Fruit fly (Drosophila melanogaster) whole organism, pupa: ENCODE measurements around the gene CG1288.

ENCODE experiments used
- CG10348 ChIP-seq: fragments of 200-800 bp; sonication (Bioruptor generic); IDR thresholded peaks from 2 replicates; pipeline ENCODE4 v1.3.6; 2022; ENCODE audit warnings: missing biosample characterization, missing genetic modification characterization
- CG12605 ChIP-seq: fragments of 200-800 bp; sonication (Bioruptor generic); IDR thresholded peaks from 2 replicates; pipeline ENCODE4 v1.3.6; 2022; ENCODE audit warnings: missing biosample characterization, missing genetic modification characterization
- CG13204 ChIP-seq: fragments of 200-800 bp; sonication (Bioruptor generic); optimal IDR thresholded peaks from 2 replicates; lab custom pipeline; 2018; ENCODE audit warnings: missing biosample characterization, mild to moderate bottlenecking, missing genetic modification characterization, moderate library complexity
- CG14655 ChIP-seq: fragments of 200-800 bp; sonication (Bioruptor generic); optimal IDR thresholded peaks from 3 replicates; lab custom pipeline; 2017; ENCODE audit warnings: mild to moderate bottlenecking, missing biosample characterization, missing genetic modification reagents, missing genetic modification characterization
- CG15710 ChIP-seq: fragments of 200-800 bp; sonication (Bioruptor generic); optimal IDR thresholded peaks from 2 replicates; lab custom pipeline; 2018; ENCODE audit warnings: missing biosample characterization, mild to moderate bottlenecking, missing genetic modification characterization, moderate library complexity
- CG17806 ChIP-seq: fragments of 200-800 bp; sonication (Bioruptor generic); optimal IDR thresholded peaks from 2 replicates; lab custom pipeline; 2018; ENCODE audit warnings: missing biosample characterization, mild to moderate bottlenecking, missing genetic modification characterization, moderate library complexity
- CG32121 ChIP-seq: fragments of 200-800 bp; sonication (Bioruptor generic); IDR thresholded peaks from 2 replicates; pipeline ENCODE4 v1.3.6; 2022; ENCODE audit warnings: missing biosample characterization, missing genetic modification characterization
- CG34367 ChIP-seq: fragments of 200-800 bp; sonication (Bioruptor generic); optimal IDR thresholded peaks from 2 replicates; lab custom pipeline; 2018; ENCODE audit warnings: missing biosample characterization, mild to moderate bottlenecking, missing genetic modification characterization
- CG4496 ChIP-seq: fragments of 200-800 bp; sonication (Bioruptor generic); IDR thresholded peaks from 3 replicates; pipeline ENCODE4 v1.3.6; 2022; ENCODE audit warnings: missing biosample characterization, missing genetic modification characterization
- CG8159 ChIP-seq: fragments of 200-800 bp; sonication (Bioruptor generic); optimal IDR thresholded peaks from 3 replicates; lab custom pipeline; 2018; ENCODE audit warnings: missing biosample characterization, mild to moderate bottlenecking, missing genetic modification characterization, moderate library complexity
- CG8301 ChIP-seq: fragments of 200-800 bp; sonication (Bioruptor generic); optimal IDR thresholded peaks from 2 replicates; lab custom pipeline; 2018; ENCODE audit warnings: missing biosample characterization, mild to moderate bottlenecking, missing genetic modification characterization
- CG9948 ChIP-seq: fragments of 200-800 bp; sonication (Bioruptor generic); optimal IDR thresholded peaks from 2 replicates; lab custom pipeline; 2018; ENCODE audit warnings: missing biosample characterization, mild to moderate bottlenecking, missing genetic modification characterization, moderate library complexity
- D1 ChIP-seq: fragments of 200-800 bp; sonication (Bioruptor generic); optimal IDR thresholded peaks from 2 replicates; lab custom pipeline; 2018; ENCODE audit warnings: missing biosample characterization, mild to moderate bottlenecking, missing genetic modification characterization, moderate library complexity
- EcR ChIP-seq: fragments of 200-800 bp; sonication (Bioruptor generic); optimal IDR thresholded peaks from 3 replicates; lab custom pipeline; 2019; ENCODE audit warnings: missing biosample characterization, missing genetic modification characterization, mild to moderate bottlenecking, moderate library complexity, missing genetic modification reagents
- Ets98B ChIP-seq: fragments of 200-800 bp; sonication (Bioruptor generic); IDR thresholded peaks from 2 replicates; pipeline ENCODE4 v1.3.6; 2022; ENCODE audit warnings: missing biosample characterization, missing genetic modification characterization
- Pif1A ChIP-seq: fragments of 200-800 bp; sonication (Bioruptor generic); optimal IDR thresholded peaks from 3 replicates; lab custom pipeline; 2016; ENCODE audit warnings: missing biosample characterization, missing genetic modification characterization
- Pif1B ChIP-seq: fragments of 200-800 bp; sonication (Bioruptor generic); optimal IDR thresholded peaks from 3 replicates; lab custom pipeline; 2016; ENCODE audit warnings: missing biosample characterization, missing genetic modification characterization
- Snoo ChIP-seq: fragments of 200-800 bp; sonication (Bioruptor generic); optimal IDR thresholded peaks from 3 replicates; lab custom pipeline; 2017; ENCODE audit warnings: missing biosample characterization, mild to moderate bottlenecking, missing genetic modification characterization, inconsistent platforms
- fd96Ca ChIP-seq: fragments of 200-800 bp; sonication (Bioruptor generic); IDR thresholded peaks from 3 replicates; pipeline ENCODE4 v1.3.6; 2022; ENCODE audit warnings: missing biosample characterization, missing genetic modification characterization
- gl ChIP-seq: fragments of 200-800 bp; sonication (Bioruptor generic); optimal IDR thresholded peaks from 2 replicates; lab custom pipeline; 2018; ENCODE audit warnings: missing biosample characterization, mild to moderate bottlenecking, missing genetic modification characterization
- rn ChIP-seq: fragments of 200-800 bp; sonication (Bioruptor generic); IDR thresholded peaks from 2 replicates; pipeline ENCODE4 v1.3.6; 2022; ENCODE audit warnings: missing biosample characterization, missing genetic modification characterization

CG1288 gene

DNA sequence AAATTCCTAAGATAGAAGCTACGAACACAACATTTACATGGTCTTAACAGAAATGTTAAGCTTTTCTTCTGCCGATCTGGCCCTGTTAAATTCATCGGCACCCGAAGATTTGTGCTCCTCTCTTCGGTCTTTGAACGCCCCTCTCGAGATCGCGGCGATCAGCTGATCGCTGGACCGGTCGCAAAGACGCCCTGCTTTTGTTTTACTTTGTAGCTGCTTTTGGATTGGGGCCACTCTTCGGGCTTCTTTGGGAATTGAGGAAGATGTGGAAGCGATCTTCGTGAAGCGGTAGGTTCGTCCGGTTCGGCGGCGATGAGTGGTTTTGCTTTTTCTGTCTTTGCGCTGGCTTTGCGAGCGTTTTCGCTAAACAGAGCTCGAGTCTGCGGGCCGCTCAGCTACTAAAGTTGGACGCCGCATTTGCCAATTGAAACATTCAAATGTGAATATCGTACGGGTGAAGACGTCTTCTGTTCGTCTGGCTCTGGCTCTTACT lies 15.8 kb upstream of the CG1288 start, which contains the start of gene thw:
thw (plus strand) TSS at position 443 of the 493 bp plus-strand sequence.
- TF ChIP-seq CG32121 (GFP tag; lab: Robert Waterston, UW) (no peak), CG15710 (tag; lab: Kevin White, UChicago) (no peak), CG13204 (GFP tag; lab: Kevin White, UChicago) (peak; percentile 90)
- TF ChIP-seq, all 21 proteins: peak for 1

- no peak for TF ChIP-seq CG8301 (tag; lab: Kevin White, UChicago)
- TF ChIP-seq CG14655, result no peak
These were observed 11.4 kb upstream of the CG1288 start, which contains the start of gene CG14605 for dm6 chr3R:7219605-7220004. Gene CG14605, minus strand, starts transcription at chr3R:7219705.

- TF ChIP-seq CG8301 (tag; lab: Kevin White, UChicago) (no peak), fd96Ca (GFP tag; lab: Robert Waterston, UW) (no peak), Pif1A (GFP tag; lab: Kevin White, UChicago) (no peak), Snoo (tag; lab: Kevin White, UChicago) (no peak), CG9948 (tag; lab: Kevin White, UChicago) (no peak), EcR (GFP tag; lab: Kevin White, UChicago) (no peak), D1 (tag; lab: Kevin White, UChicago) (no peak), CG4496 (GFP tag; lab: Robert Waterston, UW) (no peak), rn (GFP tag; lab: Robert Waterston, UW) (no peak), CG34367 (tag; lab: Kevin White, UChicago) (no peak), gl (tag; lab: Kevin White, UChicago) (no peak)
These were observed 8.8 kb upstream of the CG1288 start, which contains the start of gene CG14606 for dm6 chr3R:7216924-7217529. Gene CG14606, minus strand, starts transcription at chr3R:7217083.

DNA sequence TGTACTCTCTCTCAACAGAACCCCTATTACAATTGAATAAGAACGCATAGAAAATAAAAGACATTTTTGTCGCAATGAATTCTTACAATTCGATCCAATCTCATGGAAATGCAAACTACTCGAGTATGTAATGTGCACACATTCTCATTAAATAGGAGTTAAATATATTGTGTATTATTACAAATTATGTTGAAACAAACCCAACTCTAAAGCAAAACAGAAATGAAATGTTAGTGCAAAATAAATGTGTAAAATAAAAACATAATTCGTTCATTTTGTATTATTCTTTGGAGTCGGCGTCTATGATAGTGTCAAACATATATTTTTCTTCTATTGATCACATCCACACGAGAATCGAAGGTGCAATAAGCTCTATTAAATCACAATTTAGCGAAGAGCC lies 7.6 kb downstream of the CG1288 start, which contains the start of gene CG14609:
CG14609 (plus strand) TSS at position 301 of the 400 bp plus-strand sequence.
- TF ChIP-seq CG8301 (tag; lab: Kevin White, UChicago), result no peak
- TF ChIP-seq fd96Ca (GFP tag; lab: Robert Waterston, UW), result no peak
- TF ChIP-seq CG15710 (tag; lab: Kevin White, UChicago), result no peak
- no peak for TF ChIP-seq EcR (GFP tag; lab: Kevin White, UChicago)
- no peak for TF ChIP-seq CG9948 (tag; lab: Kevin White, UChicago)
- TF ChIP-seq Pif1A (GFP tag; lab: Kevin White, UChicago), result no peak
- TF ChIP-seq CG13204 (GFP tag; lab: Kevin White, UChicago), result no peak
- TF ChIP-seq Pif1B (GFP tag; lab: Kevin White, UChicago), result no peak
- TF ChIP-seq CG34367 (tag; lab: Kevin White, UChicago), result no peak
- no peak for TF ChIP-seq CG4496 (GFP tag; lab: Robert Waterston, UW)
- TF ChIP-seq Ets98B, result no peak
- no peak for TF ChIP-seq CG17806
- no peak for TF ChIP-seq Snoo (tag; lab: Kevin White, UChicago)
- no peak for TF ChIP-seq CG10348
- no peak for TF ChIP-seq CG12605 (GFP tag; lab: Robert Waterston, UW)
- no peak for TF ChIP-seq CG14655
- no peak for TF ChIP-seq gl (tag; lab: Kevin White, UChicago)
- no peak for TF ChIP-seq D1 (tag; lab: Kevin White, UChicago)

dm6 chr3R:7199849-7200248 lies 8.4 kb downstream of the CG1288 start:
- TF ChIP-seq CG34367 (tag; lab: Kevin White, UChicago) (no peak), D1 (tag; lab: Kevin White, UChicago) (peak; percentile 34), fd96Ca (GFP tag; lab: Robert Waterston, UW) (no peak), CG12605 (GFP tag; lab: Robert Waterston, UW) (no peak)

DNA sequence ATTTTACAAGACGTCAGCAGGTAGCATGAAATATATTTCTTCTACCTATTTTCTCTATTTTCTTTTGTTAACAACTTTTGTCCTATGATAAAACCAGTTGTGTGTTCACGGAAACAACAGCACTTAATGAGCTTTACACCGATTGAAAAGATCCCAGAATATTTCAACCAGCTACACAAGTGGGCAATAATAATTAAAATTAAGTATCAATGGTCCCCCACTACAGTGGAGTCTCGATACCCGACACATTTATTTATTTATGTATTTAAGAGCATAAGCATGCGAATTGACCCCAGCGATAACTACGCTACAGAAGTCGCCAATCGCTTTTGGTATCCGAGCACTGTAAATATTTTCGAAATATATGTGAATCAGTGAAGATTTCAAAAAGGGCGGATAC lies 19.5 kb downstream of the CG1288 start:
- TF ChIP-seq CG15710 (tag; lab: Kevin White, UChicago) (no peak), Pif1A (GFP tag; lab: Kevin White, UChicago) (no peak), CG14655 (no peak), D1 (tag; lab: Kevin White, UChicago) (no peak)
- TF ChIP-seq, all 21 proteins: peak for 0

DNA sequence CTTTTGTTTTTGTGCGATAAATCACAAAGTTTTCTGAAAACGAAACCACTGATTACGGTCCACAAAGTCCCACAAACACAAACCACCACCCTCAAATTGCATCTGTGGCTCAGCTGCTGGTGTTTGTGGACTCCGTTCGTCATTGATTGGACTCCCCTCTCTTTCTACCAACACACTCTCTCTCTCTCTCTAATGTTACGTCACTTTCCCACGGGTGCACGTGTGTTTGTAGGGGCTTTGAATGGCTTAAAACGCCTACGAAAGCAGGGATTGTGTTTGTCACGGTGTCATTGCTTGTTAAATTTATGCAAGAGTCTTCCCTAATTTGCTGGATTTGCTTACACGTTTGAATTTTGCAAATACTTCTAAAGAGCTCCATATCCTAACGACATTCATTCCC lies 20.2 kb downstream of the CG1288 start:
- no peak for TF ChIP-seq CG34367 (tag; lab: Kevin White, UChicago)
- TF ChIP-seq D1 (tag; lab: Kevin White, UChicago), result no peak
- TF ChIP-seq CG15710 (tag; lab: Kevin White, UChicago), result no peak
- TF ChIP-seq CG32121 (GFP tag; lab: Robert Waterston, UW), result no peak
- TF ChIP-seq CG12605 (GFP tag; lab: Robert Waterston, UW), result no peak
- TF ChIP-seq rn (GFP tag; lab: Robert Waterston, UW), result no peak
- no peak for TF ChIP-seq CG17806
- TF ChIP-seq Pif1A (GFP tag; lab: Kevin White, UChicago), result no peak
- no peak for TF ChIP-seq EcR (GFP tag; lab: Kevin White, UChicago)
- no peak for TF ChIP-seq CG8159 (tag; lab: Kevin White, UChicago)
- TF ChIP-seq CG14655, result no peak
